Fruit fly (Drosophila melanogaster): ENCODE data around the gene GluRIA.

GluRIA gene

dm6 chr3L:6623669-6624204 is at the start of gene GluRIA:
Gene GluRIA (plus strand): TSS chr3L:6624032.
- TF ChIP-seq noc (tag; optimal IDR thresholded peaks at IDR 0.05), result no peak

- TF ChIP-seq noc (tag; optimal IDR thresholded peaks at IDR 0.05), result no peak
Measured at dm6 chr3L:6576709-6577108, 47.1 kb upstream of the GluRIA start.

DNA sequence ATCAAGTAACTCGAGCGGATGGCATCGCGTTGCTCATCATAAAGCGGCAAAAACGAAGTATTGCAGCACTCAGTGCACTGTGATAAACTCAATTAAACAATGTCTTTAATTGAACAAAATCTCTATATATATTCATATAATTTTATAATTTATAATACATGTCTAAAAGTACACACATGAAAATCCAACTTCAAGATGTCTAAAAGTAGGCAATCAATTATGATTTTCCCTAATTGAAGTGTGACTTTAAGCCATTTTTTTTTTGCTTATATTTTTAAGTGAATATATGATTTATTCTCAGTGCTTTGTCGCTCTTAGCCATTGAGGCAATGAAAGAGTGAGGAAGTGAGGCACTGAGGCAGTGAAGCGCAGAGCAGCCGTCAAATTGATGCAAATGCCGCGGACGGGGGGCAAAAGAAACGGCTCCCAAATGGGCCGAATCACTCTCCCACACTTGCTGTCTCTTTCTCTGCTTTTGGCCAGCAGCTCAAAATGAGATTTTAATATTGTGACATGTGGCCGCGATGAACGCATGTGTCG is 46.4 kb upstream of the GluRIA start:
- TF ChIP-seq noc (tag; optimal IDR thresholded peaks at IDR 0.05), result no peak

dm6 chr3L:6589429-6590062 is 34.3 kb upstream of the GluRIA start, which contains the start of gene jv:
Gene jv (minus strand): TSS chr3L:6589479.
- no peak for TF ChIP-seq noc (tag; optimal IDR thresholded peaks at IDR 0.05)

DNA sequence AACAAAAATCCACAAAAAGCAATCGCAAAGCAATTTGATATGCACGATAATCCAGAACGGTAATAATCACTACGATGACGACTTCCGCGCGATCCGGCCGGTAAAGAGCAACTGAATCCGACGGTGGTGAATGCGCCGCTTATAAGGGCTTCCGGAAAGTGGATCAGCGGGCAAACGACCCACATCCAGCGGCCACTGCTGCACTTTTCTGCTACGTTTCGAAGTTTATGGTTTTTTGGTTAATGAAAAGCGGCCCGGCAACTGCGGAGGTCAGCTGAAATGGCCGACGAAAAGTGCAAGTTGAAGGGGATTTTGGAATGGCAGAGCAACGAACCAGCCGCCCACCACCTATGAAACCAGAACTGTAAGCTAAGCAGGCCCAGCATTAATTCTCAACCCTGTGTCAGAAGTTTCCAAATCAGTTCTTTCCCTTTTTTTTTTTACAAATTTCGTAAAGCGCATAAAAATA is 20.5 kb upstream of the GluRIA start, which contains the start of the genes ndl and Rexo5:
TSS of gene ndl (minus strand) at position 101 of the 469 bp plus-strand sequence.
TSS of gene Rexo5 (plus strand) at position 419 of the 469 bp plus-strand sequence.
- no peak for TF ChIP-seq noc (tag; optimal IDR thresholded peaks at IDR 0.05)

- TF ChIP-seq noc (tag; optimal IDR thresholded peaks at IDR 0.05), result no peak
Measured at dm6 chr3L:6605925-6606324, 17.9 kb upstream of the GluRIA start, which contains the start of gene zpg. Gene zpg (minus strand): TSS chr3L:6606032.

- TF ChIP-seq noc (tag; optimal IDR thresholded peaks at IDR 0.05), result no peak
Measured at dm6 chr3L:6608884-6609552, 14.8 kb upstream of the GluRIA start, which contains the start of gene axed. Gene axed (plus strand): TSS chr3L:6609325.

- no peak for TF ChIP-seq noc (tag; optimal IDR thresholded peaks at IDR 0.05)
Measured at dm6 chr3L:6612637-6613036, 11.2 kb upstream of the GluRIA start.

DNA sequence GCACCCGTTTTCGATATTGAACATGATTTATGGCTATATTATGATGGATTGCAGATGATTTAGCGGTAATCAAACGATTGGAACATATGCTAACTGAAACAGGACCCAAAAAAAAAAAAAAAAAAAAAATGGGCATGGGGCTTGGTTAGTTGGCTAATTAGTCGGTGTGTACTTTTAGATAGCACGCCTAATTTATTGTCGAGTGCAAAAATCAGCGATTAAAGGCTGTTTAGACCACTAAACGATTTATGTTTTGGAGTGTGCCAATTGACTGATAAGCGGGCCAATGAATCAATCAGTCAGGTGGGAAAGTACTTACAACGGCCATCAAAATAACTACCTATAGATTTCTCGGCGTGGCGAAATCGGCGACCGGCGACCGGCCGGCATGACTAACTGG is 8.7 kb upstream of the GluRIA start:
- peak; percentile 16 for TF ChIP-seq noc (tag; optimal IDR thresholded peaks at IDR 0.05)

- TF ChIP-seq noc (tag; optimal IDR thresholded peaks at IDR 0.05), result no peak
Measured at dm6 chr3L:6619060-6619459, 4.8 kb upstream of the GluRIA start.

DNA sequence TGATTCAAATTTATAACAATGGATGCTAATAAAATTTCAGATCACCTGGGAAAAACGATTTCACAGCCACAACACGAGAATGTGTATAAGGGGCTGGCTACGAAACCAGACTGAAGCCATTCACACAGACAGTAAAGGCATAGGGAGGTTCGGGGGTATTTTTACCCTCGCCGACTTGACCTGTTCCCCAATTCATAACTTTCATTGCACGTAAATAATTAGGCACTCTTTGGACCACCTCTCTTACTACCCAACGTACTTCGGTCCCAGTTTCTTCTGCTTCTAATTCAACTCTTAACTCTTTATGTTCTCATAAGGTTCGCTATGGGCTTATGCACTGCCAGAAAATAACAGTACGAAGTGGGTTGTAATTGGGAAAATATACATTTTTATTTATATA is 41.7 kb downstream of the GluRIA start, which contains the start of gene eIF4E4:
TSS of gene eIF4E4 (minus strand) at position 101 of the 400 bp plus-strand sequence.
- no peak for TF ChIP-seq noc (tag; optimal IDR thresholded peaks at IDR 0.05)

DNA sequence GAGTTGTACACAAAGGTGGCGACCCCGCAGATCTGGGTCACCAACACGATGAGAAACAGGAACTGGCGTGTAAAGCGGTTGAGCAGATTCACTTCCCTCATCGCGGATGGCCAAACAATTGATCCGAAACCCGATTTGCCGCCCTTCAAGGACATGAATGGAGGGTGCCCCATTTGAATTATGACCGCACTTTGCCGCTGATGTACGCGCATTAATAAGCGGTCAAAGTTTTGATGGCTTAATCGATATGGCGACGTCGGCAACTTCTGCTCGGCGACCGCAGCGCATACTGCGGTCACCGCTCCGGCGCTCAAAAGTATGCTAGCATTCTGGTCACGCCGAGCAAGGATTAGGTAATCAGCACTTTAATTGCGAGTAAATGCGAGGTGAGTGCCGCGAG is 43.9 kb downstream of the GluRIA start, which contains the start of gene Grl65a:
TSS of gene Grl65a (minus strand) at position 101 of the 400 bp plus-strand sequence.
- TF ChIP-seq noc (tag; optimal IDR thresholded peaks at IDR 0.05), result no peak

All from whole organism, larva.